Worm (Caenorhabditis elegans): Measurements from ENCODE around the gene tsp-11.
"Not testable (repeated sequence)": the region's sequence is repeated elsewhere in the genome, so short reads cannot be mapped to it uniquely, and the experiment has no call there.

- TF ChIP-seq skn-1 (tag; optimal IDR thresholded peaks at IDR 0.05); blmp-1 (tag; optimal IDR thresholded peaks at IDR 0.05; ENCODE audit: insufficient read depth); lin-11 (tag; optimal IDR thresholded peaks at IDR 0.05); ZK546.5 (tag; optimal IDR thresholded peaks at IDR 0.05); ztf-4 (tag; optimal IDR thresholded peaks at IDR 0.05); egl-27 (tag; optimal IDR thresholded peaks at IDR 0.05); R02D3.7 (tag; optimal IDR thresholded peaks at IDR 0.05); lin-39 (tag; optimal IDR thresholded peaks at IDR 0.05); snpc-4 (tag; optimal IDR thresholded peaks at IDR 0.05); alr-1 (tag; optimal IDR thresholded peaks at IDR 0.05); nhr-11 (tag; optimal IDR thresholded peaks at IDR 0.05); ztf-11 (tag; optimal IDR thresholded peaks at IDR 0.05); unc-55 (GFP tag; optimal IDR thresholded peaks at IDR 0.05): not testable (repeated sequence)
Observed at ce11 chrX:9203468-9203867, 40.5 kb downstream of the tsp-11 start, which contains the start of gene crb-3.

Measured in whole organism, L2 larva.